Worm (Caenorhabditis elegans) whole organism, early embryonic: Measurements from ENCODE around the gene Y81B9A.1.

Experiments used
- B0310.2 ChIP-seq: sonication (generic microtip); optimal IDR thresholded peaks from 2 replicates; lab custom pipeline; 2016; ENCODE audit warnings: mild to moderate bottlenecking, missing genetic modification characterization, missing compliant biosample characterization
- ama-1 ChIP-seq: fragments of 150-350 bp; optimal IDR thresholded peaks from 2 replicates; lab custom pipeline; 2014
- ceh-13 ChIP-seq: fragments of 200-800 bp; sonication (Bioruptor generic); optimal IDR thresholded peaks from 2 replicates; lab custom pipeline; 2018; ENCODE audit warnings: mild to moderate bottlenecking, missing genetic modification characterization, missing compliant biosample characterization
- ceh-36 ChIP-seq: sonication (generic microtip); optimal IDR thresholded peaks from 2 replicates; lab custom pipeline; 2016; ENCODE audit warnings: missing genetic modification characterization, inconsistent platforms, missing compliant biosample characterization
- ets-7 ChIP-seq: sonication (generic microtip); optimal IDR thresholded peaks from 2 replicates; lab custom pipeline; 2016; ENCODE audit warnings: missing genotype, missing genetic modification characterization, missing compliant biosample characterization
- flt-1 ChIP-seq: fragments of 200-800 bp; sonication (Bioruptor generic); IDR thresholded peaks from 2 replicates; pipeline ENCODE4 v1.3.6; 2022; ENCODE audit warnings: missing genetic modification characterization, missing compliant biosample characterization

DNA sequence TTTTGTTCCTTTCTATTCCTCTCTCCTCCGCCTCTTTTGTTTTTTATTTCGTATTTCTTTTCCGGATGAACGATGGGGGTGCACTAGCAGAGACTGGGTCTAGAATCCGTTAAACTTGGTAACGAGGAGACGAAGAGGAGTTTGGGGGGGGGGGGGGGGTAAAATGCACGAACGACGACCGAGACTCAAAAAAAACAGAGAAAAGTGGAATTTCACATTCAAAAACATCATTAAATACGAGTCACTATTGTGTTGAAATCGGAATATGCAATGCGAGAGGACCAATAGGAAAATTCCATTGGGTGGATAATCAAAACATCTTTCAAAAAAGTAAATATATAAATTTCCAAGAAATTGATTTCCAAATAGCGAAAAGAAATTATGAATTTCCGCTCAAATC is 38.0 kb upstream of the Y81B9A.1 start, which contains the start of gene B0563.7:
- TF ChIP-seq ama-1 (lab: Kevin White, UChicago) (no peak), B0310.2 (no peak), ceh-36 (tag; lab: Kevin White, UChicago) (no peak), ceh-13 (GFP tag; lab: Kevin White, UChicago) (no peak), flt-1 (no peak), ets-7 (tag; lab: Kevin White, UChicago) (no peak)
